Worm (Caenorhabditis elegans) whole organism, early embryonic: ENCODE data around the gene Y48E1C.4.

Experiments used
- B0310.2 ChIP-seq: sonication (generic microtip); optimal IDR thresholded peaks from 2 replicates; lab custom pipeline; 2016; ENCODE audit warnings: mild to moderate bottlenecking, missing genetic modification characterization, missing compliant biosample characterization
- ama-1 ChIP-seq: fragments of 150-350 bp; optimal IDR thresholded peaks from 2 replicates; lab custom pipeline; 2014
- ceh-13 ChIP-seq: fragments of 200-800 bp; sonication (Bioruptor generic); optimal IDR thresholded peaks from 2 replicates; lab custom pipeline; 2018; ENCODE audit warnings: mild to moderate bottlenecking, missing genetic modification characterization, missing compliant biosample characterization
- ceh-36 ChIP-seq: sonication (generic microtip); optimal IDR thresholded peaks from 2 replicates; lab custom pipeline; 2016; ENCODE audit warnings: missing genetic modification characterization, inconsistent platforms, missing compliant biosample characterization
- flt-1 ChIP-seq: fragments of 200-800 bp; sonication (Bioruptor generic); IDR thresholded peaks from 2 replicates; pipeline ENCODE4 v1.3.6; 2022; ENCODE audit warnings: missing genetic modification characterization, missing compliant biosample characterization
- hmg-4 ChIP-seq: fragments of 200-800 bp; sonication (Bioruptor generic); optimal IDR thresholded peaks from 2 replicates; lab custom pipeline; 2018; ENCODE audit warnings: mild to moderate bottlenecking, missing genetic modification characterization, missing compliant biosample characterization
- pes-1 ChIP-seq: fragments of 200-800 bp; sonication (Bioruptor generic); IDR thresholded peaks from 2 replicates; pipeline ENCODE4 v1.3.6; 2022; ENCODE audit warnings: missing genetic modification reagents, missing genetic modification characterization, missing compliant biosample characterization

DNA sequence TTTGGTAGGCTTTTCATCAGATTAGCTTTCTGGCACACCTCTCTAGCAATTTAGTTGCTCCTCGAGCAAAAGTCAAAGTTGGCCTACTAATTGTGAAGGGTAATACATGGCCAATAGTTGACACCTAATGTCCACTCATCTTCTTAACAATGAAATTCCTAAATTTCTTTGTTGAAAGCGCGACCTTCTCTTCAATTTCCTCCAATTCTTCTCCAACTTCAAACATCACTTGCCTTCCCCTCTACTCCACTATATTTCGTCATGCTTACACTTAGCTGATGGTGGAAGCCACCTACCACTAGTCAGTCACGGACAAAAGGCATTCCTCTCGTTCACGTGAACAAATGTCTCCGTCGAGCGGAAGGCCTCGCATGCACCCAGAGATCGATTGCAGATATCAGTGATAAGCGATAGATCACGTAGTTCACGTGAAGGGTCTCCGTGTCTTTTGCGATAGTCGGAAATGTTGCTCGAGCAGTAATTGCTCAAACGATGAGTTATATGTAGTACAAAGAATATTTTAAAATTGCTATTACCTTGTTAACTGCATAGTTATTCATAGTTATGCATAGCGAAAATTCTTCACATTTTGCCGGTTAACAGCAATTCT lies 32.5 kb upstream of the Y48E1C.4 start, which contains the start of gene E01G4.3:
- TF ChIP-seq ama-1 (lab: Kevin White, UChicago) (no peak), flt-1 (GFP tag; lab: Robert Waterston, UW) (no peak), hmg-4 (no peak), ceh-36 (no peak), B0310.2 (tag; lab: Kevin White, UChicago) (no peak), ceh-13 (GFP tag; lab: Kevin White, UChicago) (no peak), pes-1 (GFP tag; lab: Robert Waterston, UW) (no peak)
